Worm (Caenorhabditis elegans) whole organism, L2 larva: ENCODE measurements around the gene F47B8.5.

Source experiments
- C34F6.9 ChIP-seq: fragments of 150-350 bp; optimal IDR thresholded peaks from 2 replicates; lab custom pipeline; 2014; ENCODE audit warnings: missing biosample characterization, missing genetic modification characterization
- F13H6.1 ChIP-seq: sonication (generic microtip); optimal IDR thresholded peaks from 2 replicates; lab custom pipeline; 2016; ENCODE audit warnings: missing genetic modification characterization, missing compliant biosample characterization
- R02D3.7 ChIP-seq: fragments of 150-350 bp; optimal IDR thresholded peaks from 2 replicates; lab custom pipeline; 2014; ENCODE audit warnings: missing biosample characterization, missing genetic modification characterization
- Y55F3AM.14 ChIP-seq: fragments of 200-800 bp; sonication (Bioruptor generic); optimal IDR thresholded peaks from 2 replicates; lab custom pipeline; 2018; ENCODE audit warnings: mild to moderate bottlenecking, missing genetic modification characterization, missing compliant biosample characterization
- ZK546.5 ChIP-seq: sonication (generic microtip); optimal IDR thresholded peaks from 2 replicates; lab custom pipeline; 2017; ENCODE audit warnings: missing biosample characterization, missing genetic modification characterization
- alr-1 ChIP-seq: fragments of 150-350 bp; optimal IDR thresholded peaks from 2 replicates; lab custom pipeline; 2014; ENCODE audit warnings: missing biosample characterization, missing genetic modification characterization
- blmp-1 ChIP-seq: sonication (generic microtip); optimal IDR thresholded peaks from 2 replicates; lab custom pipeline; 2017; ENCODE audit warnings: missing genetic modification characterization, mild to moderate bottlenecking, missing compliant biosample characterization, antibody characterized with exemption, moderate library complexity; ENCODE audit not compliant: insufficient read depth
- ceh-16 ChIP-seq: fragments of 150-350 bp; optimal IDR thresholded peaks from 2 replicates; lab custom pipeline; 2014; ENCODE audit warnings: missing biosample characterization, missing genetic modification characterization
- ceh-82 ChIP-seq: fragments of 150-350 bp; optimal IDR thresholded peaks from 2 replicates; lab custom pipeline; 2014; ENCODE audit warnings: missing biosample characterization, missing genetic modification characterization
- crh-2 ChIP-seq: sonication (generic microtip); optimal IDR thresholded peaks from 2 replicates; lab custom pipeline; 2017; ENCODE audit warnings: missing biosample characterization, missing genetic modification characterization
- egl-27 ChIP-seq: sonication (generic microtip); optimal IDR thresholded peaks from 3 replicates; lab custom pipeline; 2017; ENCODE audit warnings: missing biosample characterization, missing genetic modification reagents, missing genetic modification characterization
- elt-1 ChIP-seq: fragments of 150-350 bp; optimal IDR thresholded peaks from 2 replicates; lab custom pipeline; 2014; ENCODE audit warnings: missing biosample characterization, missing genetic modification characterization
- elt-3 ChIP-seq: sonication (generic microtip); optimal IDR thresholded peaks from 2 replicates; lab custom pipeline; 2017; ENCODE audit warnings: missing biosample characterization, missing genetic modification characterization
- fos-1 ChIP-seq: fragments of 150-350 bp; optimal IDR thresholded peaks from 2 replicates; lab custom pipeline; 2014; ENCODE audit warnings: missing biosample characterization, missing genetic modification characterization
- gmeb-1 ChIP-seq: fragments of 150-350 bp; optimal IDR thresholded peaks from 2 replicates; lab custom pipeline; 2014; ENCODE audit warnings: missing biosample characterization, missing genetic modification characterization
- lin-11 ChIP-seq: fragments of 150-350 bp; sonication (generic microtip); optimal IDR thresholded peaks from 2 replicates; lab custom pipeline; 2014; ENCODE audit warnings: missing biosample characterization, missing genetic modification characterization, inconsistent platforms, mixed read lengths
- lin-13 ChIP-seq: fragments of 150-350 bp; optimal IDR thresholded peaks from 2 replicates; lab custom pipeline; 2014; ENCODE audit warnings: missing biosample characterization, missing genetic modification reagents, missing genetic modification characterization
- lin-39 ChIP-seq: fragments of 150-350 bp; optimal IDR thresholded peaks from 2 replicates; lab custom pipeline; 2014; ENCODE audit warnings: missing biosample characterization, missing genetic modification reagents, missing genetic modification characterization
- lsy-2 ChIP-seq, 2 experiments: fragments of 150-350 bp in 1 of 2; sonication (generic microtip) in 1 of 2; optimal IDR thresholded peaks; 2 replicates each; lab custom pipeline; 2014 to 2017; ENCODE audit warnings: missing biosample characterization in 2 of 2, missing genetic modification characterization in 2 of 2
- mab-5 ChIP-seq: fragments of 150-350 bp; optimal IDR thresholded peaks from 2 replicates; lab custom pipeline; 2014; ENCODE audit warnings: missing biosample characterization, missing genetic modification characterization
- mdl-1 ChIP-seq, 2 experiments: fragments of 150-350 bp in 1 of 2; sonication (generic microtip) in 1 of 2; optimal IDR thresholded peaks; 2 replicates each; lab custom pipeline; 2017; ENCODE audit warnings: missing biosample characterization in 2 of 2, missing genetic modification characterization in 2 of 2
- nhr-11 ChIP-seq: fragments of 150-350 bp; optimal IDR thresholded peaks from 2 replicates; lab custom pipeline; 2014; ENCODE audit warnings: missing biosample characterization, missing genetic modification characterization
- nhr-12 ChIP-seq: fragments of 150-350 bp; optimal IDR thresholded peaks from 2 replicates; lab custom pipeline; 2014; ENCODE audit warnings: missing biosample characterization, missing genetic modification characterization
- nhr-21 ChIP-seq: fragments of 150-350 bp; optimal IDR thresholded peaks from 2 replicates; lab custom pipeline; 2014; ENCODE audit warnings: missing biosample characterization, missing genetic modification characterization
- nhr-23 ChIP-seq: fragments of 150-350 bp; optimal IDR thresholded peaks from 2 replicates; lab custom pipeline; 2014; ENCODE audit warnings: missing biosample characterization, missing genetic modification reagents, missing genetic modification characterization
- nhr-237 ChIP-seq: fragments of 150-350 bp; optimal IDR thresholded peaks from 2 replicates; lab custom pipeline; 2014; ENCODE audit warnings: missing biosample characterization, missing genetic modification characterization
- nhr-77 ChIP-seq: fragments of 150-350 bp; optimal IDR thresholded peaks from 2 replicates; lab custom pipeline; 2014; ENCODE audit warnings: missing biosample characterization, missing genetic modification characterization
- peb-1 ChIP-seq: fragments of 150-350 bp; optimal IDR thresholded peaks from 2 replicates; lab custom pipeline; 2014; ENCODE audit warnings: missing biosample characterization, missing genetic modification characterization
- sem-4 ChIP-seq: fragments of 150-350 bp; optimal IDR thresholded peaks from 2 replicates; lab custom pipeline; 2014; ENCODE audit warnings: missing biosample characterization, missing genetic modification reagents, missing genetic modification characterization
- skn-1 ChIP-seq: sonication (generic microtip); optimal IDR thresholded peaks from 2 replicates; lab custom pipeline; 2017; ENCODE audit warnings: missing biosample characterization, missing genetic modification characterization
- sma-3 ChIP-seq: sonication (generic microtip); optimal IDR thresholded peaks from 2 replicates; lab custom pipeline; 2016; ENCODE audit warnings: missing genetic modification reagents, missing genetic modification characterization, missing compliant biosample characterization
- sma-9 ChIP-seq, 2 experiments: fragments of 150-350 bp in 1 of 2; sonication (generic microtip) in 1 of 2; optimal IDR thresholded peaks; 2 replicates each; lab custom pipeline; 2014 to 2016; ENCODE audit warnings: missing genetic modification characterization in 2 of 2, mild to moderate bottlenecking in 1 of 2, missing biosample characterization in 1 of 2, missing compliant biosample characterization in 1 of 2, missing genetic modification reagents in 1 of 2, moderate library complexity in 1 of 2
- snpc-4 ChIP-seq: fragments of 150-350 bp; optimal IDR thresholded peaks from 2 replicates; lab custom pipeline; 2014; ENCODE audit warnings: missing biosample characterization, missing genetic modification characterization
- unc-39 ChIP-seq: fragments of 150-350 bp; optimal IDR thresholded peaks from 2 replicates; lab custom pipeline; 2014; ENCODE audit warnings: missing biosample characterization, missing genetic modification characterization
- unc-55 ChIP-seq: fragments of 150-350 bp; sonication (generic microtip); optimal IDR thresholded peaks from 3 replicates; lab custom pipeline; 2014; ENCODE audit warnings: missing biosample characterization, missing genetic modification reagents, missing genetic modification characterization
- unc-62 ChIP-seq: fragments of 150-350 bp; optimal IDR thresholded peaks from 2 replicates; lab custom pipeline; 2014; ENCODE audit warnings: missing biosample characterization, missing genetic modification reagents, missing genetic modification characterization
- zag-1 ChIP-seq: fragments of 150-350 bp; optimal IDR thresholded peaks from 2 replicates; lab custom pipeline; 2014; ENCODE audit warnings: missing biosample characterization, missing genetic modification characterization
- ztf-11 ChIP-seq: sonication (generic microtip); optimal IDR thresholded peaks from 2 replicates; lab custom pipeline; 2017; ENCODE audit warnings: missing biosample characterization, missing genetic modification characterization

The F47B8.5 gene

ce11 chrV:14366487-14366962 is 38.8 kb upstream of the F47B8.5 start:
- TF ChIP-seq nhr-23 (tag; lab: Kevin White, UChicago): no peak
- TF ChIP-seq nhr-21 (tag; lab: Kevin White, UChicago): peak; percentile 85
- TF ChIP-seq nhr-77 (tag; lab: Kevin White, UChicago): peak; percentile 58
- TF ChIP-seq lin-39: no peak
- TF ChIP-seq sma-3 (GFP tag; lab: Kevin White, UChicago): peak; percentile 46
- peak; percentile 34 for TF ChIP-seq ceh-82 (tag; lab: Kevin White, UChicago)
- TF ChIP-seq nhr-237 (tag; lab: Kevin White, UChicago): no peak
- TF ChIP-seq sma-9 (GFP tag; optimal IDR thresholded peaks at IDR 0.05; lab: Kevin White, UChicago): peak; percentile 89
- TF ChIP-seq sma-9 (tag; optimal IDR thresholded peaks at IDR 0.05; lab: Kevin White, UChicago): no peak
- TF ChIP-seq ztf-11 (tag; lab: Kevin White, UChicago): no peak
- TF ChIP-seq lin-13: peak; percentile 57
- TF ChIP-seq lin-11: peak; percentile 33
- no peak for TF ChIP-seq elt-3 (tag; lab: Kevin White, UChicago)
- TF ChIP-seq R02D3.7: no peak
- TF ChIP-seq alr-1 (tag; lab: Kevin White, UChicago): no peak
- no peak for TF ChIP-seq mab-5
- TF ChIP-seq sem-4 (tag; lab: Kevin White, UChicago): peak; percentile 69
- peak; percentile 76 for TF ChIP-seq fos-1 (tag; lab: Kevin White, UChicago)
- TF ChIP-seq F13H6.1: peak; percentile 86
- TF ChIP-seq nhr-11 (tag; lab: Kevin White, UChicago): no peak
- peak; percentile 39 to 59 for TF ChIP-seq mdl-1 (tag; optimal IDR thresholded peaks at IDR 0.05; lab: Kevin White, UChicago)
- peak; percentile 55 for TF ChIP-seq egl-27
- TF ChIP-seq peb-1 (tag; lab: Kevin White, UChicago): peak; percentile 69
- peak in 1 of 2 experiments; percentile 78 for TF ChIP-seq lsy-2 (tag; optimal IDR thresholded peaks at IDR 0.05; lab: Kevin White, UChicago)
- peak; percentile 8 for TF ChIP-seq snpc-4 (tag; lab: Kevin White, UChicago)
- TF ChIP-seq C34F6.9 (tag; lab: Kevin White, UChicago): peak; percentile 52
- no peak for TF ChIP-seq unc-39 (tag; lab: Kevin White, UChicago)
- TF ChIP-seq nhr-12 (tag; lab: Kevin White, UChicago): no peak
- peak; percentile 82 for TF ChIP-seq zag-1
- TF ChIP-seq gmeb-1 (tag; lab: Kevin White, UChicago): no peak
- TF ChIP-seq crh-2 (tag; lab: Kevin White, UChicago): peak; percentile 44
- TF ChIP-seq unc-55: peak; percentile 88
- no peak for TF ChIP-seq ZK546.5
- no peak for TF ChIP-seq ceh-16 (tag; lab: Kevin White, UChicago)
- TF ChIP-seq blmp-1: peak; percentile 46
- TF ChIP-seq Y55F3AM.14 (GFP tag; lab: Kevin White, UChicago): peak; percentile 87
- peak; percentile 72 for TF ChIP-seq unc-62

- no peak for TF ChIP-seq ceh-16 (tag; lab: Kevin White, UChicago)
- TF ChIP-seq unc-62: no peak
- peak; percentile 64 for TF ChIP-seq blmp-1
- TF ChIP-seq sem-4 (tag; lab: Kevin White, UChicago): peak; percentile 6
- TF ChIP-seq fos-1 (tag; lab: Kevin White, UChicago): peak; percentile 12
- TF ChIP-seq lsy-2 (tag; optimal IDR thresholded peaks at IDR 0.05; lab: Kevin White, UChicago): peak in 1 of 2 experiments; percentile 74
Measured at ce11 chrV:14364586-14365248, 37.0 kb upstream of the F47B8.5 start.

DNA sequence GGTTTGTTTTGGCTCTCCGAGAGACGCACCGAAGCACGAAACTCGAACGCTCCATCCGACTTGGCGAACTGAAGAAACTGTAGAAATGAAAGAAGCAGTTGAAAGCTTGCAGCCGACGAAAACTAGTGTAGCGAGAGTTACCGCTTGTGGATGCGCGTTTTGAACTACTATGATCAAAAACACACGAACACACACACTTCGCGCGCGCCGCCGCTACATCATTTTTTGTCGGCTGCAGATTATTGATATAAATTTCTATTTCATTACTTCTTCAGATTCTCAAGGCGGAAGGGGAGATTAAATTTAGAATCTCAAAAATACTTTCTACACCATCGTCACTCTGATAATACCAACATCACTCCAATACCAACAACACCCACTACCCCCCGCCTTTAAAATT is 34.3 kb upstream of the F47B8.5 start:
- TF ChIP-seq egl-27 (no peak), Y55F3AM.14 (GFP tag; lab: Kevin White, UChicago) (no peak), sem-4 (tag; lab: Kevin White, UChicago) (no peak), alr-1 (tag; lab: Kevin White, UChicago) (no peak), sma-3 (GFP tag; lab: Kevin White, UChicago) (no peak), fos-1 (tag; lab: Kevin White, UChicago) (no peak), nhr-23 (tag; lab: Kevin White, UChicago) (no peak), unc-55 (no peak), skn-1 (tag; lab: Kevin White, UChicago) (no peak), lin-13 (no peak), mdl-1 (tag; optimal IDR thresholded peaks at IDR 0.05; lab: Kevin White, UChicago) (no peak), unc-39 (tag; lab: Kevin White, UChicago) (no peak), ZK546.5 (no peak), nhr-237 (tag; lab: Kevin White, UChicago) (no peak), peb-1 (tag; lab: Kevin White, UChicago) (no peak), elt-1 (no peak), nhr-77 (tag; lab: Kevin White, UChicago) (no peak)
